Fruit fly (Drosophila melanogaster): ENCODE data around the gene CG9147.
A peak's percentile ranks its signal among the peaks of the same experiment; 100 is the strongest.

Gene CG9147

dm6 chr2L:6062382-6063082, 3.3 kb upstream of the CG9147 start, which contains the start of the genes ND-51 and CG13994:
Gene ND-51 (minus strand): TSS chr2L:6062757.
Gene CG13994 (plus strand): TSS chr2L:6062989.
- TF ChIP-seq Taf1 (GFP tag; IDR thresholded peaks at IDR 0.05) (peak; percentile 57; the same call in 1 of the 2 replicates), twi (tag; optimal IDR thresholded peaks at IDR 0.05) (peak; percentile 63), CG10959 (GFP tag; IDR thresholded peaks at IDR 0.05) (peak; percentile 59), Usf (GFP tag; optimal IDR thresholded peaks at IDR 0.05) (peak; percentile 54), CG17385 (GFP tag; optimal IDR thresholded peaks at IDR 0.05) (peak; percentile 60), CG11723 (GFP tag; optimal IDR thresholded peaks at IDR 0.05) (peak; percentile 75), danr (GFP tag; IDR thresholded peaks at IDR 0.05) (no peak), nmo (GFP tag; optimal IDR thresholded peaks at IDR 0.05) (peak; percentile 89), Nf-YC (tag; optimal IDR thresholded peaks at IDR 0.05) (peak; percentile 77), disco-r (GFP tag; optimal IDR thresholded peaks at IDR 0.05) (peak; percentile 50), D19A (tag; optimal IDR thresholded peaks at IDR 0.05) (peak; percentile 94), al (GFP tag; IDR thresholded peaks at IDR 0.05) (peak; percentile 66), PHDP (tag; optimal IDR thresholded peaks at IDR 0.05) (peak; percentile 73), ase (GFP tag; IDR thresholded peaks at IDR 0.05) (peak; percentile 80), CG1647 (GFP tag; optimal IDR thresholded peaks at IDR 0.05) (peak; percentile 83), Scr (GFP tag; IDR thresholded peaks at IDR 0.05; ENCODE audit: partially characterized antibody) (peak; percentile 44; the same call in 1 of the 2 replicates), CG8765 (GFP tag; IDR thresholded peaks at IDR 0.05) (peak; percentile 69), Sry-δ (GFP tag; optimal IDR thresholded peaks at IDR 0.05) (peak; percentile 71), Dref (GFP tag; IDR thresholded peaks at IDR 0.05) (peak; percentile 41), wdn (GFP tag; IDR thresholded peaks at IDR 0.05) (peak; percentile 74), dati (GFP tag; IDR thresholded peaks at IDR 0.05) (0 out of 2 replicates have a peak, but pooled peaks have one; percentile 42), Hmr (GFP tag; optimal IDR thresholded peaks at IDR 0.05) (peak; percentile 82), sna (GFP tag; IDR thresholded peaks at IDR 0.05; ENCODE audit: partially characterized antibody) (no peak; the same call in 1 of the 2 replicates), ab (GFP tag; optimal IDR thresholded peaks at IDR 0.05) (peak; percentile 1), CG5245 (GFP tag; optimal IDR thresholded peaks at IDR 0.05) (peak; percentile 85), luna (GFP tag; optimal IDR thresholded peaks at IDR 0.05) (peak; percentile 71), HLH4C (GFP tag; IDR thresholded peaks at IDR 0.05; ENCODE audit: partially characterized antibody) (no peak), gcm (GFP tag; optimal IDR thresholded peaks at IDR 0.05) (peak; percentile 41), slbo (GFP tag; IDR thresholded peaks at IDR 0.05) (peak; percentile 89), CG8290 (GFP tag; optimal IDR thresholded peaks at IDR 0.05) (peak; percentile 72), CG8290 (tag; optimal IDR thresholded peaks at IDR 0.05) (peak; percentile 57 to 83), HLH54F (GFP tag; optimal IDR thresholded peaks at IDR 0.05) (peak; percentile 84), wek (GFP tag; optimal IDR thresholded peaks at IDR 0.05) (peak; percentile 95), pfk (GFP tag; optimal IDR thresholded peaks at IDR 0.05) (peak; percentile 52), CG4404 (GFP tag; IDR thresholded peaks at IDR 0.05) (peak; percentile 61; the same call in 1 of the 2 replicates), CG3995 (GFP tag; optimal IDR thresholded peaks at IDR 0.05) (peak; percentile 46), CG8089 (GFP tag; optimal IDR thresholded peaks at IDR 0.05) (peak; percentile 73), Stat92E (GFP tag; optimal IDR thresholded peaks at IDR 0.05) (peak in 1 of 3 experiments; percentile 34), CG8388 (GFP tag; optimal IDR thresholded peaks at IDR 0.05) (peak; percentile 80), CG12299 (tag; optimal IDR thresholded peaks at IDR 0.05) (peak; percentile 85), ind (GFP tag; optimal IDR thresholded peaks at IDR 0.05) (peak; percentile 84), E2f1 (GFP tag; IDR thresholded peaks at IDR 0.05) (peak; percentile 75), C15 (GFP tag; IDR thresholded peaks at IDR 0.05) (peak; percentile 68; the same call in 1 of the 3 replicates), CG4707 (GFP tag; optimal IDR thresholded peaks at IDR 0.05) (no peak), CG31388 (GFP tag; optimal IDR thresholded peaks at IDR 0.05) (peak; percentile 53), lola (GFP tag; optimal IDR thresholded peaks at IDR 0.05) (peak in 1 of 3 experiments; percentile 79), Jarid2 (GFP tag; optimal IDR thresholded peaks at IDR 0.05) (no peak), scrt (GFP tag; optimal IDR thresholded peaks at IDR 0.05) (peak; percentile 70), CG9876 (GFP tag; optimal IDR thresholded peaks at IDR 0.05) (peak; percentile 36)

All from whole organism, embryonic.